Worm (Caenorhabditis elegans) whole organism, L4/young adult: ENCODE results near the gene C24H11.2.
"Not testable (repeated sequence)": the region's sequence is repeated elsewhere in the genome, so short reads cannot be mapped to it uniquely, and the experiment has no call there.

ENCODE experiments used
- W03F9.2 ChIP-seq: fragments of 150-350 bp; optimal IDR thresholded peaks from 2 replicates; lab custom pipeline; 2014; ENCODE audit warnings: missing biosample characterization, missing genetic modification characterization
- dao-5 ChIP-seq: sonication (generic microtip); optimal IDR thresholded peaks from 2 replicates; lab custom pipeline; 2016; ENCODE audit warnings: missing genotype, missing genetic modification characterization, moderate library complexity, missing compliant biosample characterization
- him-1 ChIP-seq: sonication (generic microtip); optimal IDR thresholded peaks from 2 replicates; lab custom pipeline; 2016; ENCODE audit warnings: missing genotype, missing genetic modification reagents, missing genetic modification characterization, missing compliant biosample characterization

Gene C24H11.2

DNA sequence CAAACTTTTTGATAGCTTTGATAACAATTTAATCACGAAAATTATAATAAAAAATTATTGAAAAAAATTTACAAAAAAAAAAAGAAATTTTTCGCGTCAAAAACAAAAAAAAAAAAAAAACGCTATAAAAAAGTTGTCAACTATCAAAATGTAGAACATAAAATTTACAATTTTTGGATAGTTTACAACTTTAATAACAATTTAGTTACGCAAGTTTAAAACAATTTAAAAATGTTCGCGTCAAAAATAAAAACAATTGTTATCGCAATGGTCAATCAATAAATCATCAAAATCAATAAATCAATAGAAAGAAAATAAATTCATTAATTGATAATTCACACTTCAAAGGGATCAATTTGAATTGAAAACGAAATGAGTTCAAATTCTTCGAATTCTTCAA, 4.8 kb downstream of the C24H11.2 start, which contains the start of gene C24H11.1:
Gene C24H11.1, plus strand, starts transcription at position 301 of the 400 bp plus-strand sequence.
- TF ChIP-seq W03F9.2 (tag; lab: Kevin White, UChicago); dao-5; him-1 (tag; lab: Kevin White, UChicago): not testable (repeated sequence)

DNA sequence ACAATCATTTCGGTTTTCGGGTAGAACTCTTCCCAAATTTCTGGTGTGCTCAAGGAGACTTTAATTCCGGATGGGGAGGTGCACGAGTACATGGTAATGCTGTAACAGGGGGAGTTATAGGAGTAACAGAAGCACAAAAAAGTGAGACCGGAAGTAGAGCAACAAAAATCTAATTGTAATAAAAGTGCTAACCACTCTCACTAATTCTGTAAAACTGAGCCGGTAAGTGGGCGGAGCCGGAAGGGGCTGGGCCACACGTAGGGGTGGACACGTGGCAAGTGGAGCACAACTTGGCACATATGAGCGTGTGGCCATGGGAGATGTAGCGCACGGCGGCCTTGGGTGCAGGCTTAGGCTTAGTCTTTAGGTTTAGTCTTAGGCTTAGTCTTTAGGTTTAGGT, 6.2 kb downstream of the C24H11.2 start, which contains the start of gene tbx-38:
Gene tbx-38, minus strand, starts transcription at position 101 of the 400 bp plus-strand sequence.
- TF ChIP-seq dao-5: no peak
- no peak for TF ChIP-seq him-1 (tag; lab: Kevin White, UChicago)
- no peak for TF ChIP-seq W03F9.2 (tag; lab: Kevin White, UChicago)

DNA sequence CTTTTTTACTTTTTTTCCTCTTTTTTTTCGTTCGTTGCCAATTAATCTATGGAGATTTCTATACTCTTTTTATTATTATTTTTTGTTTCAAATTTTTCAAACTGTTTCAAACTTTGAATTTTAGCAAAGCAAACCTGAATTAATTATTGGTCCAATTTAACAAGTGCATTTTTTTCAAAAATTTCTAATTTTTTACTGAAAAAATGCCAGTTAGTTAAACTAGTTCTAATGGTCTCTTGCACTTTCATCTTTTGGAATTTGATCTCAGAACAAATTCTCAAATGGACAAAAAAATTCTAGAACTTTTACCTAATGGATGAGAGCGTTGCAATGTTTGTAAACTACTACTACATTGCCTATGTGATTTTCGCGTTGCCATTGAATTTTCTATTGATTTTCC, 10.3 kb downstream of the C24H11.2 start, which contains the start of gene srd-74:
Gene srd-74, plus strand, starts transcription at position 301 of the 400 bp plus-strand sequence.
- no peak for TF ChIP-seq W03F9.2 (tag; lab: Kevin White, UChicago)
- TF ChIP-seq dao-5: no peak
- TF ChIP-seq him-1 (tag; lab: Kevin White, UChicago): no peak

DNA sequence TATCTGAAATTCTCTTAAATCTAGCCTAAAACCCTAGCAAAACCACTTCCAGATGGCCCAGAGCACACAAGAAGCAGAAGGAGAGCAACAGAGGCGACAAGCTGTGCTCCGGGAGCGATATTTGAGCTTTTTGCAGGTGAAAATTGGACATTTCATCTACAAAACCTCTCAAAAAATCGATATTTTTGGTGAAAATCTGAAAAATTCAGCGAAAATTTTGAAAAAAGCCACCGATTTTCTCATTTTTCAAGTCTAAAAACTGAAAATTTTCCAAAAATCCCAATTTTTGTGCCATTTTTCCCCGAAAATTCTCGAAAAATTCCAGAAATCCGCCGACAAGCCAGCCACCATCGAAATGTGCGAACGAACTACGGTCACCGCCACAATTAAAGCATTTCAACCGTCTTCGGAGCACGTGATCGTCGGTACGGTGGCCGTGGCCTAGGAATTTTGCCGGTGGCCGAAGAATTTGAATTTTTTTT, 11.9 kb downstream of the C24H11.2 start, which contains the start of gene C24H11.5:
Gene C24H11.5, plus strand, starts transcription at position 51 of the 482 bp plus-strand sequence.
- TF ChIP-seq him-1 (tag; lab: Kevin White, UChicago) (no peak), W03F9.2 (tag; lab: Kevin White, UChicago) (no peak), dao-5 (no peak)

DNA sequence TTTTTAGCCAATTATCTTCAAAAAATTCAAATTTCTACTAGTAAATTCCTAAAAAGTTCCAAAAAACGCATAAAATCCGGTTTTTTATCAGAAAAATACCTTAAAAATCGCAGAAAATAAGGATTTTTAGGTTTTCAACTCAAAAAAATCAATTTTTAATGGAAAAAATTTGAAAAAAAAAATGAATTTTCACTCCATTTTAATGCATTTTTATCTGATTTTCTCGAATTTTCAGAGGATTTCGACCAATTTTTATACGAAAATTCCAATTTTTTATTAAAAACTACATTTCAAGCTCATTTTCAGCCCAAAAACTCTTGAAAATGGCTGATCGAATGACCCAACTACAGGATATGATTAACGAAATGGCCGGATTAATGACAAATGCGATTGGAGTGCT, 14.8 kb downstream of the C24H11.2 start, which contains the start of gene mdt-21:
Gene mdt-21, plus strand, starts transcription at position 301 of the 400 bp plus-strand sequence.
- TF ChIP-seq W03F9.2 (tag; lab: Kevin White, UChicago): no peak
- TF ChIP-seq him-1 (tag; lab: Kevin White, UChicago): no peak
- no peak for TF ChIP-seq dao-5

DNA sequence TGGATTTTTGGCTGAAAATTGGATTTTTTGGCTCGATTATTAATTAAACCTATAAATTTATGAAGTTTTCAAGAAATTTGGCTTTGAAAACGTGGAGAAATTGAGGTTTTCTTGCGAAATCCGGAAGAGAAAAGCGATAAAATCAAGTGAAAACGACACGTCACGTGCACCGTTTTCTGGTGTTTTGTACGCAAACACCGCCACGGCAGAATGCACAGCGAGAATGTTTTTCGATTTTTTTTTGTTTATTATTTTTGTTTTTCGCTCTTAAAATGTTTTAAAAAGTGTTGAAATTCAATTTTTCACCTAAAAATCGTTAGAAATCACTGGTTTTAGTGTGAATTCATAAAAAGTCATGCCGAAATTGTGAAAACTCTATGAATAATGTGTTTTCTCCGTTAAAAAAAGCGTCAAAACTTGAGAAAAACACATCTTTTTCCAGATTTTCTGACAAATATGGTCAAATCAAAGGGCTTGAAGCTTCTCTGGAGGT, 17.6 kb downstream of the C24H11.2 start, which contains the start of gene immp-1:
Gene immp-1, plus strand, starts transcription at position 443 of the 493 bp plus-strand sequence.
- TF ChIP-seq dao-5 (no peak), him-1 (tag; lab: Kevin White, UChicago) (no peak), W03F9.2 (tag; lab: Kevin White, UChicago) (no peak)

DNA sequence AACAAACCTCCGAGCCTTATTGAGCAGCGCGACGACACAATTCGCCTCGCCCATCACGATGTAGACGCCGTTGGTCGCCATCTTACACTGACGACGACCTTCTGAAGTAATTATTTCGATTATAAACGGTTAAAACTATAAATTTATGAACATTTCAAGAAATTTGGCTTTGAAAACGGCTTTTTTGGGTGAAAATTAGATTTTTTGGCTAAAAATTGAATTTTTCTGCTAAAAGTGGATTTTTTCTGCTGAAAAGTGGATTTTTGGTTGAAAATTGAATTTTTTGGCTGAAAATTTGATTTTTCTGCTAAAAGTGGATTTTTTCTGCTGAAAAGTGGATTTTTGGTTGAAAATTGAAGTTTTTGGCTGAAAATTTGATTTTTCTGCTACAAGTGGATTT, 18.6 kb downstream of the C24H11.2 start, which contains the start of gene gbf-1:
Gene gbf-1, minus strand, starts transcription at position 101 of the 400 bp plus-strand sequence.
- not testable (repeated sequence) for TF ChIP-seq W03F9.2 (tag; lab: Kevin White, UChicago); dao-5; him-1 (tag; lab: Kevin White, UChicago)

DNA sequence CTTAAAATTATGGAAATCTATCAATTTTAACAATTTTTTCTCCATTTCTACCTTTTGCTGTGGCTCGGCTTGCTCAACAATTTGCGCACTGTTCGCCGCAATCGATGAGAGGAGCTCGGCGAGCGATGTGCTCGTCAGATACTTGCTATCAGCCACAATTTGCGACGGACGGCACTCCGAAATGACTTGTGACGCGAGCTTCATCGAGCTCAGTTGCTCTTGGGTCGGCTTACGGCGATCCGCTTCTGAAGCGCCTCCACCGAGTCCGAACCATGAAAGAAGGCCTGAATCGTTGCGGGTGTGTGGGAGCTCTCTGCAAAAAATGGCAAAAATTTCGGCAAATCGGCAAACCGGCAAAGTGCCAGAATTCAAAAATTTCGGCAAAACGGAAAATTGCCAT, 31.5 kb downstream of the C24H11.2 start:
- TF ChIP-seq him-1 (tag; lab: Kevin White, UChicago) (no peak), dao-5 (no peak), W03F9.2 (tag; lab: Kevin White, UChicago) (no peak)

DNA sequence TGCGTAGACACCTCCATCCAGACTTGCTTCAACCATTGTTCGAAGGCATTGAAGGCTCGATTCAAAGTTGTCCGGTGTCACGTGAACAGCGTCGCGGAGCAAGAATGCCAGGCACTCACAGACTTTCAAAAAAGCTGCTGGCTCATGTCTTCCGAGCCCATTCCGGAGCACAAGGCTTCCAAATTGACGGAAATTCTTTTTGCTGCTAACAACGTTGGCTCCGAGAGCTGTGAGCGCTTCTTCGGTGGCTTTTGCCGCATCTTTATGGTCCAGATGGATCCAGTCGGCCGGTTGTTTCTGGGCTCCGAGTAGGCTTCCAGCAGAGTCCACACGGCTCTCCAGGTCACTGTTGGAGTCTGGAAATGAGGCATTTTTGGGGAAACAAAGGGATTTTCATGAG, 34.3 kb downstream of the C24H11.2 start:
- TF ChIP-seq him-1 (tag; lab: Kevin White, UChicago) (no peak), dao-5 (no peak), W03F9.2 (tag; lab: Kevin White, UChicago) (no peak)

DNA sequence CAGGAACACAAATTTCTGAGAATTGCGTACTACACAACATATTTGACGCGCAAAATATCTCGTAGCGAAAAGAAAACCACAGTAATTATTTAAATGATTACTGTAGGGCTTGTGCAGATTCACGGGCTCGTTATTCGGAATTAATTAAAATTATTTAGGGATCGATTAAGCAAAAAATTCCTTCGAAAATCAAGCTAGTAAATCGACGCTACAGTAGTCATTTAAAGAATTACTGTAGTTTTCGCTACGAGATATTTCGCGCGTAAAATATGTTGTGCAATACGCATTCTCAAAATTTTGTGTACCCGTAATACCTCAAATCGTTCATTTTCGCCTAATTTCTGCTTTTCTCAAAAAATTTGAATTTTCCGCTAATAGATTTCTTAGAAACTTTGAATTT, 41.3 kb downstream of the C24H11.2 start:
- TF ChIP-seq him-1 (tag; lab: Kevin White, UChicago): no peak
- TF ChIP-seq W03F9.2 (tag; lab: Kevin White, UChicago): no peak
- no peak for TF ChIP-seq dao-5

DNA sequence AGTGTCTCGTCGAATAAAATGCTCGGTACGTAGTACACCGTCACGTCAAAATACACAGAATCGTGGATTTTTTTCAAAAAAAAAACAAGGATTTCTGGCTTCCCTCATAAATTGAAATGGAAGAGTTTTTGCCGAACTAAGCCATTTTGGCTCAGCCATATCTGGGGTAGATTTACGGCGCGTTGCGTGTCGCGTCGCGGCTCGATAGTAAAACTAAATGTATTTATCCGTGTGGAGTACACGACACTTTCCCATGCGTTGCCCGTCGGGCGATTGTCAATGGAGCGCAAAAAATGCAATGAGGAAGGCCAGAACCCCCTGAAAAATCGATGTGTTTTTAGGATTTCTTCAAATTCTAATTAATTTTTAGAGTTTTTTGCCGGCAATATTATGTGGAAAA, 41.9 kb downstream of the C24H11.2 start:
- no peak for TF ChIP-seq dao-5
- no peak for TF ChIP-seq W03F9.2 (tag; lab: Kevin White, UChicago)
- TF ChIP-seq him-1 (tag; lab: Kevin White, UChicago): no peak

DNA sequence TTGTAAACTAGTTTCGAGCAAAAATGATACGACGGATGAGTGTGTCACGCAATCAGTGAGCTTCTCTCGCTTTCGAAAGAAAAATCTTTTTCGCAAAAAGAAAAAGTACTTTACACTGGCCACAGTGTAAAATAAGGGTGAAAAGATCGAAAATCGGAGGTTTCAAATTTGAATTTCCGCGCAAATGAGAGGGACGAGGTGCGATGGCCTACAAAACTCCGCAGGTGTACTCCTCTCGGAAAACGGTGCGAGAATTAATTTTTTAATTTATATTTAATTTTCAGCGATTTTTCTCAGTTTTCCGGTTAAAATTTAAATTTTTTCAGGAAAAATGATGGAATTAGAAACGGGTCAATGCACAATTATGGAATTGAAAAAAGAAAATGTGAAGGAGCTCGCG, 45.4 kb downstream of the C24H11.2 start, which contains the start of gene mrt-2:
Gene mrt-2, plus strand, starts transcription at position 49 of the 400 bp plus-strand sequence.
- TF ChIP-seq dao-5 (no peak), him-1 (tag; lab: Kevin White, UChicago) (peak; percentile 11), W03F9.2 (tag; lab: Kevin White, UChicago) (peak; percentile 46)

DNA sequence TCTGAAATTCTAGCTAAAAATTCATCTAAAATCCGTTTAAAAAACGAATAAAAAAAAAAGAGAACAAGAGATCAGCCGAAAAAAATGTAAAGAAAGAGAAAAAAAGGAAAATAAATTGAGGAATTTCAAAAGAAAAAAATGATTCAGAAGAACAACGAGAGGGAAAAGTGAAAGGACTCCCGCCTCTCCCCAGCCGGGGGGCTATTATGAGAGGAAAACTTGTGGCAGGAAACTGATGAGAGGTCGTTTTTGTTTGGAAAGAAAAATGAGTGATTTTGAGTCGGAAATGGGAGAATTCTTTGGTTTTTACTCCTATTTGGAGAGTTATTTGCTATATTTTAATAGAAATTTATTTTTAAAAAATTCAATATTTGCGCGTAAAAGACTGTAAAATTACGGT, 50.0 kb downstream of the C24H11.2 start:
- no peak for TF ChIP-seq W03F9.2 (tag; lab: Kevin White, UChicago)

DNA sequence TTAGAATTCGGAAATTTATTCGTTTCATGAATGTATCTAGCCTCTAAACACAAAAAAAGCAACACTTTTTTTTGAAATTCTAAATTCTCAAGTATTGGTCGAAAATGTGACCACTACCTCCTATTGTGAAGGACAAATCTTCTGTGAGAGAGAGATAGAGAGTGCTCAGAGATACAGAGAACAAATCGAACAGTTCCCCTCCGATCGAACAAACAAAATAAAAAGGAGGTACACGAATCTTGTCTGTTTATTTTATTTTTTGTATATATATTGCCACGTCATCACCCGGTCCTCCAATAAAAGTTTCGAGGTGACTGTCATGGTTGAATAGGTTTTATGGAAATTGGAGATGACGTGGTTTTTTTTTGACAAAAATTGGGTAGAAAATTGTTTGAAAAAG, 51.3 kb downstream of the C24H11.2 start:
- no peak for TF ChIP-seq W03F9.2 (tag; lab: Kevin White, UChicago)
- no peak for TF ChIP-seq him-1 (tag; lab: Kevin White, UChicago)
- TF ChIP-seq dao-5: no peak
